Worm (Caenorhabditis elegans): ENCODE data around the gene T25D1.3.

ce11 chrX:16535192-16535591 lies 29.7 kb downstream of the T25D1.3 start:
- no peak for TF ChIP-seq nhr-120 (GFP tag; IDR thresholded peaks at IDR 0.05)
- TF ChIP-seq pha-4 (tag; optimal IDR thresholded peaks at IDR 0.05): no peak
- no peak for TF ChIP-seq B0019.2 (GFP tag; conservative IDR thresholded peaks at IDR 0.05)
- TF ChIP-seq unc-62 (GFP tag; optimal IDR thresholded peaks at IDR 0.05): no peak
- no peak for TF ChIP-seq tlf-1 (GFP tag; optimal IDR thresholded peaks at IDR 0.05)
- no peak for TF ChIP-seq ceh-79 (tag; optimal IDR thresholded peaks at IDR 0.05)
- TF ChIP-seq lir-1 (GFP tag; conservative IDR thresholded peaks at IDR 0.05): no peak
- TF ChIP-seq pbrm-1 (GFP tag; IDR thresholded peaks at IDR 0.05): no peak
- TF ChIP-seq let-607 (tag; optimal IDR thresholded peaks at IDR 0.05): no peak
- TF ChIP-seq lag-1 (GFP tag; IDR thresholded peaks at IDR 0.05): no peak
- no peak for TF ChIP-seq snpc-4 (GFP tag; optimal IDR thresholded peaks at IDR 0.05)
- no peak for TF ChIP-seq snpc-4 (tag; optimal IDR thresholded peaks at IDR 0.05)
